Worm (Caenorhabditis elegans) whole organism, late embryonic: ENCODE results near the gene lin-5.

ENCODE experiments used
- C38D4.7 ChIP-seq: fragments of 200-800 bp; sonication (Bioruptor generic); optimal IDR thresholded peaks from 2 replicates; lab custom pipeline; 2018; ENCODE audit warnings: mild to moderate bottlenecking, missing genetic modification characterization, moderate library complexity, missing compliant biosample characterization
- K02D7.2 ChIP-seq: sonication (generic microtip); optimal IDR thresholded peaks from 2 replicates; lab custom pipeline; 2017; ENCODE audit warnings: mild to moderate bottlenecking, missing genetic modification characterization, missing compliant biosample characterization
- K09A11.1 ChIP-seq: sonication (generic microtip); optimal IDR thresholded peaks from 2 replicates; lab custom pipeline; 2017; ENCODE audit warnings: antibody characterized with exemption, mild to moderate bottlenecking, missing genetic modification characterization, missing compliant biosample characterization; ENCODE audit not compliant: insufficient read depth
- T23F11.4 ChIP-seq: fragments of 200-800 bp; sonication (Bioruptor generic); optimal IDR thresholded peaks from 2 replicates; lab custom pipeline; 2018; ENCODE audit warnings: mild to moderate bottlenecking, missing genetic modification characterization, missing compliant biosample characterization
- Y22D7AL.16 ChIP-seq: sonication (generic microtip); optimal IDR thresholded peaks from 2 replicates; lab custom pipeline; 2016; ENCODE audit warnings: missing genetic modification characterization, missing compliant biosample characterization
- ceh-14 ChIP-seq: sonication (generic microtip); optimal IDR thresholded peaks from 2 replicates; lab custom pipeline; 2016; ENCODE audit warnings: missing genotype, missing genetic modification characterization, missing compliant biosample characterization
- ceh-18 ChIP-seq: sonication (generic microtip); optimal IDR thresholded peaks from 2 replicates; lab custom pipeline; 2016; ENCODE audit warnings: missing genetic modification characterization, missing compliant biosample characterization
- ceh-2 ChIP-seq: sonication (generic microtip); optimal IDR thresholded peaks from 2 replicates; lab custom pipeline; 2016; ENCODE audit warnings: missing genotype, missing genetic modification characterization, missing compliant biosample characterization
- ceh-22 ChIP-seq: sonication (generic microtip); optimal IDR thresholded peaks from 2 replicates; lab custom pipeline; 2017; ENCODE audit warnings: missing biosample characterization, missing genetic modification characterization
- ceh-31 ChIP-seq: sonication (generic microtip); optimal IDR thresholded peaks from 2 replicates; lab custom pipeline; 2016; ENCODE audit warnings: missing genetic modification characterization, missing compliant biosample characterization
- ceh-34 ChIP-seq: sonication (generic microtip); optimal IDR thresholded peaks from 2 replicates; lab custom pipeline; 2016; ENCODE audit warnings: mild to moderate bottlenecking, missing genetic modification characterization, missing compliant biosample characterization
- ceh-6 ChIP-seq: fragments of 200-800 bp; sonication (Bioruptor generic); optimal IDR thresholded peaks from 2 replicates; lab custom pipeline; 2018; ENCODE audit warnings: mild to moderate bottlenecking, missing genetic modification characterization, missing compliant biosample characterization
- ceh-9 ChIP-seq: sonication (generic microtip); optimal IDR thresholded peaks from 2 replicates; lab custom pipeline; 2016; ENCODE audit warnings: mild to moderate bottlenecking, missing genetic modification characterization, inconsistent platforms, missing compliant biosample characterization
- che-1 ChIP-seq: sonication (generic microtip); optimal IDR thresholded peaks from 2 replicates; lab custom pipeline; 2016; ENCODE audit warnings: mild to moderate bottlenecking, missing genetic modification characterization, missing compliant biosample characterization
- dmd-4 ChIP-seq: sonication (generic microtip); optimal IDR thresholded peaks from 2 replicates; lab custom pipeline; 2016; ENCODE audit warnings: borderline replicate concordance, missing genetic modification characterization, missing compliant biosample characterization
- dve-1 ChIP-seq: sonication (generic microtip); optimal IDR thresholded peaks from 2 replicates; lab custom pipeline; 2017; ENCODE audit warnings: antibody characterized with exemption, mild to moderate bottlenecking, missing genetic modification characterization, missing compliant biosample characterization
- elt-2 ChIP-seq: sonication (generic microtip); optimal IDR thresholded peaks from 2 replicates; lab custom pipeline; 2016; ENCODE audit warnings: missing genetic modification reagents, missing genetic modification characterization, missing compliant biosample characterization
- ets-4 ChIP-seq: sonication (generic microtip); optimal IDR thresholded peaks from 2 replicates; lab custom pipeline; 2016; ENCODE audit warnings: missing genetic modification characterization, missing compliant biosample characterization
- eyg-1 ChIP-seq: sonication (generic microtip); optimal IDR thresholded peaks from 2 replicates; lab custom pipeline; 2016; ENCODE audit warnings: missing genotype, missing genetic modification characterization, missing compliant biosample characterization
- fkh-10 ChIP-seq: fragments of 150-350 bp; optimal IDR thresholded peaks from 2 replicates; lab custom pipeline; 2014; ENCODE audit warnings: missing biosample characterization, missing genetic modification reagents, missing genetic modification characterization
- fkh-6 ChIP-seq: sonication (generic microtip); optimal IDR thresholded peaks from 2 replicates; lab custom pipeline; 2016; ENCODE audit warnings: missing genetic modification characterization, missing compliant biosample characterization
- hlh-15 ChIP-seq: sonication (generic microtip); optimal IDR thresholded peaks from 2 replicates; lab custom pipeline; 2016; ENCODE audit warnings: missing genetic modification characterization, missing compliant biosample characterization
- hlh-30 ChIP-seq: sonication (generic microtip); optimal IDR thresholded peaks from 2 replicates; lab custom pipeline; 2017; ENCODE audit warnings: antibody characterized with exemption, missing genetic modification characterization, missing compliant biosample characterization; ENCODE audit not compliant: insufficient read depth
- hlh-6 ChIP-seq: sonication (generic microtip); optimal IDR thresholded peaks from 2 replicates; lab custom pipeline; 2016; ENCODE audit warnings: missing genotype, missing genetic modification characterization, missing compliant biosample characterization
- madf-2 ChIP-seq: sonication (generic microtip); optimal IDR thresholded peaks from 2 replicates; lab custom pipeline; 2017; ENCODE audit warnings: missing genetic modification characterization, missing compliant biosample characterization
- nfya-1 ChIP-seq: sonication (generic microtip); optimal IDR thresholded peaks from 2 replicates; lab custom pipeline; 2017; ENCODE audit warnings: missing genetic modification characterization, mild to moderate bottlenecking, missing compliant biosample characterization, antibody characterized with exemption, moderate library complexity
- nhr-11 ChIP-seq: fragments of 150-350 bp; optimal IDR thresholded peaks from 2 replicates; lab custom pipeline; 2014; ENCODE audit warnings: missing biosample characterization, missing genetic modification characterization
- nhr-232 ChIP-seq: sonication (generic microtip); optimal IDR thresholded peaks from 2 replicates; lab custom pipeline; 2016; ENCODE audit warnings: missing genetic modification characterization, missing compliant biosample characterization
- pag-3 ChIP-seq: sonication (generic microtip); optimal IDR thresholded peaks from 2 replicates; lab custom pipeline; 2016; ENCODE audit warnings: missing compliant biosample characterization, missing genetic modification characterization, borderline replicate concordance
- pat-9 ChIP-seq: fragments of 200-800 bp; sonication (Bioruptor generic); optimal IDR thresholded peaks from 2 replicates; lab custom pipeline; 2018; ENCODE audit warnings: mild to moderate bottlenecking, missing genetic modification characterization, moderate library complexity, missing compliant biosample characterization
- pax-1 ChIP-seq: fragments of 150-350 bp; optimal IDR thresholded peaks from 2 replicates; lab custom pipeline; 2014; ENCODE audit warnings: missing biosample characterization, missing genetic modification characterization
- pha-2 ChIP-seq: sonication (generic microtip); optimal IDR thresholded peaks from 2 replicates; lab custom pipeline; 2017; ENCODE audit warnings: mild to moderate bottlenecking, missing genetic modification characterization, missing compliant biosample characterization
- pqm-1 ChIP-seq: sonication (generic microtip); optimal IDR thresholded peaks from 2 replicates; lab custom pipeline; 2016; ENCODE audit warnings: missing genetic modification characterization, missing compliant biosample characterization
- pros-1 ChIP-seq: fragments of 150-350 bp; optimal IDR thresholded peaks from 2 replicates; lab custom pipeline; 2014; ENCODE audit warnings: missing biosample characterization, missing genetic modification reagents, missing genetic modification characterization
- sox-2 ChIP-seq: fragments of 200-800 bp; sonication (Bioruptor generic); IDR thresholded peaks from 2 replicates; pipeline ENCODE4 v1.3.6; 2022; ENCODE audit warnings: missing genetic modification reagents, missing genetic modification characterization, missing compliant biosample characterization
- syd-9 ChIP-seq: sonication (generic microtip); optimal IDR thresholded peaks from 2 replicates; lab custom pipeline; 2016; ENCODE audit warnings: mild to moderate bottlenecking, missing genetic modification characterization, moderate library complexity, missing compliant biosample characterization
- tbx-2 ChIP-seq: sonication (generic microtip); optimal IDR thresholded peaks from 2 replicates; lab custom pipeline; 2016; ENCODE audit warnings: missing genetic modification characterization, missing compliant biosample characterization
- tbx-7 ChIP-seq: sonication (generic microtip); optimal IDR thresholded peaks from 2 replicates; lab custom pipeline; 2016; ENCODE audit warnings: missing genotype, missing genetic modification characterization, missing compliant biosample characterization
- ttx-3 ChIP-seq: sonication (generic microtip); optimal IDR thresholded peaks from 2 replicates; lab custom pipeline; 2016; ENCODE audit warnings: missing genetic modification reagents, missing genetic modification characterization, missing compliant biosample characterization
- unc-42 ChIP-seq: sonication (generic microtip); optimal IDR thresholded peaks from 2 replicates; lab custom pipeline; 2016; ENCODE audit warnings: missing genotype, missing genetic modification characterization, missing compliant biosample characterization
- unc-86 ChIP-seq: sonication (generic microtip); optimal IDR thresholded peaks from 2 replicates; lab custom pipeline; 2016; ENCODE audit warnings: missing genetic modification characterization, missing compliant biosample characterization

Gene lin-5

ce11 chrII:7864207-7864606 lies 3.8 kb downstream of the lin-5 start, which contains the start of gene ostb-1:
ostb-1 (plus strand) TSS chrII:7864507.
- no peak for TF ChIP-seq ceh-22 (tag; lab: Kevin White, UChicago)
- peak; percentile 15 for TF ChIP-seq elt-2 (tag; lab: Kevin White, UChicago)
- TF ChIP-seq sox-2 (GFP tag; lab: Robert Waterston, UW), result no peak
- no peak for TF ChIP-seq hlh-15 (tag; lab: Kevin White, UChicago)
- TF ChIP-seq che-1 (tag; lab: Kevin White, UChicago), result no peak
- peak; percentile 12 for TF ChIP-seq nfya-1 (tag; lab: Kevin White, UChicago)
- no peak for TF ChIP-seq K02D7.2
- no peak for TF ChIP-seq fkh-6

ce11 chrII:7864892-7865291 lies 4.5 kb downstream of the lin-5 start:
- TF ChIP-seq ceh-14 (tag; lab: Kevin White, UChicago), result no peak
- TF ChIP-seq nhr-11 (tag; lab: Kevin White, UChicago), result no peak
- TF ChIP-seq pha-2 (tag; lab: Kevin White, UChicago), result no peak
- no peak for TF ChIP-seq che-1 (tag; lab: Kevin White, UChicago)
- TF ChIP-seq tbx-7 (tag; lab: Kevin White, UChicago), result no peak
- no peak for TF ChIP-seq hlh-6 (tag; lab: Kevin White, UChicago)
- TF ChIP-seq ceh-9 (tag; lab: Kevin White, UChicago), result no peak
- no peak for TF ChIP-seq pqm-1 (tag; lab: Kevin White, UChicago)
- TF ChIP-seq dmd-4 (tag; lab: Kevin White, UChicago), result no peak
- TF ChIP-seq ets-4, result no peak
- TF ChIP-seq unc-86 (tag; lab: Kevin White, UChicago), result no peak
- no peak for TF ChIP-seq syd-9

ce11 chrII:7866081-7866480 lies 5.7 kb downstream of the lin-5 start:
- no peak for TF ChIP-seq Y22D7AL.16 (tag; lab: Kevin White, UChicago)
- TF ChIP-seq T23F11.4 (GFP tag; lab: Kevin White, UChicago), result no peak
- TF ChIP-seq ceh-6, result no peak
- TF ChIP-seq tbx-2 (tag; lab: Kevin White, UChicago), result no peak
- peak; percentile 32 for TF ChIP-seq nhr-11 (tag; lab: Kevin White, UChicago)
- TF ChIP-seq madf-2, result no peak
- TF ChIP-seq, all 69 proteins: peak for 1

- TF ChIP-seq ceh-14 (tag; lab: Kevin White, UChicago), result no peak
- TF ChIP-seq sox-2 (GFP tag; lab: Robert Waterston, UW), result no peak
- no peak for TF ChIP-seq tbx-7 (tag; lab: Kevin White, UChicago)
- no peak for TF ChIP-seq hlh-30 (tag; lab: Kevin White, UChicago)
- TF ChIP-seq pax-1 (tag; lab: Kevin White, UChicago), result no peak
- TF ChIP-seq, all 69 proteins: peak for 0
Observed at ce11 chrII:7870062-7870461, 9.7 kb downstream of the lin-5 start, which contains the start of gene ztf-17. ztf-17 (minus strand) TSS chrII:7870162.

- TF ChIP-seq unc-86 (tag; lab: Kevin White, UChicago) (no peak), pha-2 (tag; lab: Kevin White, UChicago) (no peak), ets-4 (no peak), ceh-31 (tag; lab: Kevin White, UChicago) (no peak), unc-42 (tag; lab: Kevin White, UChicago) (no peak), pros-1 (tag; lab: Kevin White, UChicago) (no peak), fkh-10 (GFP tag; lab: Kevin White, UChicago) (no peak), hlh-30 (tag; lab: Kevin White, UChicago) (no peak), pag-3 (no peak), tbx-2 (tag; lab: Kevin White, UChicago) (peak; percentile 8), syd-9 (no peak), pat-9 (tag; lab: Kevin White, UChicago) (no peak), ceh-2 (tag; lab: Kevin White, UChicago) (no peak), elt-2 (tag; lab: Kevin White, UChicago) (no peak), K09A11.1 (no peak), ttx-3 (tag; lab: Kevin White, UChicago) (no peak), ceh-34 (tag; lab: Kevin White, UChicago) (no peak), nfya-1 (tag; lab: Kevin White, UChicago) (peak; percentile 24), Y22D7AL.16 (tag; lab: Kevin White, UChicago) (no peak), nhr-232 (tag; lab: Kevin White, UChicago) (no peak), C38D4.7 (GFP tag; lab: Kevin White, UChicago) (no peak), eyg-1 (no peak), ceh-18 (tag; lab: Kevin White, UChicago) (peak; percentile 14), dve-1 (tag; lab: Kevin White, UChicago) (no peak)
- TF ChIP-seq, all 69 proteins: peak for 3
Observed at ce11 chrII:7870632-7871031, 10.3 kb downstream of the lin-5 start.
